Fruit fly (Drosophila melanogaster): ENCODE data around the gene AdipoR.

AdipoR gene

dm6 chr3R:22547585-22548022 lies at the start of gene AdipoR:
Gene AdipoR, minus strand, starts transcription at chr3R:22547846.
- TF ChIP-seq CG7045 (GFP tag; optimal IDR thresholded peaks at IDR 0.05): peak; percentile 26
- TF ChIP-seq CG1620 (GFP tag; optimal IDR thresholded peaks at IDR 0.05): peak; percentile 36
- no peak for TF ChIP-seq Crg-1 (GFP tag; optimal IDR thresholded peaks at IDR 0.05)
- peak; percentile 52 for TF ChIP-seq CG11617 (GFP tag; optimal IDR thresholded peaks at IDR 0.05)
- TF ChIP-seq kay (GFP tag; ENCODE audit: borderline replicate concordance): no peak
- peak; percentile 76 for TF ChIP-seq Mnt (GFP tag; optimal IDR thresholded peaks at IDR 0.05)
- TF ChIP-seq CG12768 (GFP tag; optimal IDR thresholded peaks at IDR 0.05): peak; percentile 17
- TF ChIP-seq tj (GFP tag; optimal IDR thresholded peaks at IDR 0.05): peak; percentile 50
- TF ChIP-seq cic (GFP tag; optimal IDR thresholded peaks at IDR 0.05): peak; percentile 33
- no peak for TF ChIP-seq toe (GFP tag; optimal IDR thresholded peaks at IDR 0.05)
- peak; percentile 48 for TF ChIP-seq Hr96 (GFP tag; optimal IDR thresholded peaks at IDR 0.05)
- peak; percentile 56 for TF ChIP-seq ovo (GFP tag; optimal IDR thresholded peaks at IDR 0.05)
- peak; percentile 60 for TF ChIP-seq bab1 (GFP tag; optimal IDR thresholded peaks at IDR 0.05)
- TF ChIP-seq CG14711 (tag; optimal IDR thresholded peaks at IDR 0.05): no peak

dm6 chr3R:22596450-22596849 lies 48.8 kb upstream of the AdipoR start:
- TF ChIP-seq Hr96 (GFP tag; optimal IDR thresholded peaks at IDR 0.05): no peak

- TF ChIP-seq CG33017 (tag; optimal IDR thresholded peaks at IDR 0.05): no peak
- no peak for TF ChIP-seq Hr96 (GFP tag; optimal IDR thresholded peaks at IDR 0.05)
- TF ChIP-seq CG7045 (GFP tag; optimal IDR thresholded peaks at IDR 0.05): no peak
- TF ChIP-seq Clk (GFP tag; optimal IDR thresholded peaks at IDR 0.05): no peak
These were observed 47.7 kb upstream of the AdipoR start for dm6 chr3R:22595293-22595868.

- TF ChIP-seq tj (GFP tag; optimal IDR thresholded peaks at IDR 0.05) (no peak), toe (GFP tag; optimal IDR thresholded peaks at IDR 0.05) (no peak), cic (GFP tag; optimal IDR thresholded peaks at IDR 0.05) (no peak), cnc (optimal IDR thresholded peaks at IDR 0.05) (no peak), Mnt (GFP tag; optimal IDR thresholded peaks at IDR 0.05) (no peak), CG5204 (GFP tag; optimal IDR thresholded peaks at IDR 0.05) (no peak), pad (GFP tag; optimal IDR thresholded peaks at IDR 0.05) (no peak)
These were observed 46.6 kb upstream of the AdipoR start for dm6 chr3R:22594257-22594656.

dm6 chr3R:22590668-22591275 lies 43.1 kb upstream of the AdipoR start:
- TF ChIP-seq pad (GFP tag; optimal IDR thresholded peaks at IDR 0.05): no peak
- no peak for TF ChIP-seq Clk (GFP tag; optimal IDR thresholded peaks at IDR 0.05)
- TF ChIP-seq toe (GFP tag; optimal IDR thresholded peaks at IDR 0.05): no peak
- no peak for TF ChIP-seq tj (GFP tag; optimal IDR thresholded peaks at IDR 0.05)
- TF ChIP-seq CG5204 (GFP tag; optimal IDR thresholded peaks at IDR 0.05): no peak
- TF ChIP-seq CG7045 (GFP tag; optimal IDR thresholded peaks at IDR 0.05): no peak
- no peak for TF ChIP-seq cic (GFP tag; optimal IDR thresholded peaks at IDR 0.05)
- TF ChIP-seq kay (GFP tag; ENCODE audit: borderline replicate concordance): no peak
- TF ChIP-seq CG12768 (GFP tag; optimal IDR thresholded peaks at IDR 0.05): no peak
- no peak for TF ChIP-seq Crg-1 (GFP tag; optimal IDR thresholded peaks at IDR 0.05)
- TF ChIP-seq Hr96 (GFP tag; optimal IDR thresholded peaks at IDR 0.05): no peak
- no peak for TF ChIP-seq CG11617 (GFP tag; optimal IDR thresholded peaks at IDR 0.05)
- TF ChIP-seq bab1 (GFP tag; optimal IDR thresholded peaks at IDR 0.05): no peak
- TF ChIP-seq CG7101 (tag; optimal IDR thresholded peaks at IDR 0.05): no peak
- no peak for TF ChIP-seq CG33017 (tag; optimal IDR thresholded peaks at IDR 0.05)
- no peak for TF ChIP-seq CG1620 (GFP tag; optimal IDR thresholded peaks at IDR 0.05)
- no peak for TF ChIP-seq CG14711 (tag; optimal IDR thresholded peaks at IDR 0.05)
- TF ChIP-seq Mnt (GFP tag; optimal IDR thresholded peaks at IDR 0.05): no peak
- TF ChIP-seq cnc (optimal IDR thresholded peaks at IDR 0.05): no peak
- TF ChIP-seq ovo (GFP tag; optimal IDR thresholded peaks at IDR 0.05): no peak

dm6 chr3R:22589311-22589710 lies 41.7 kb upstream of the AdipoR start:
- TF ChIP-seq CG7101 (tag; optimal IDR thresholded peaks at IDR 0.05): peak; percentile 80
- TF ChIP-seq Crg-1 (GFP tag; optimal IDR thresholded peaks at IDR 0.05): peak; percentile 64
- TF ChIP-seq Hr96 (GFP tag; optimal IDR thresholded peaks at IDR 0.05): no peak
- peak; percentile 20 for TF ChIP-seq toe (GFP tag; optimal IDR thresholded peaks at IDR 0.05)
- TF ChIP-seq Mnt (GFP tag; optimal IDR thresholded peaks at IDR 0.05): no peak
- peak; percentile 47 for TF ChIP-seq CG11617 (GFP tag; optimal IDR thresholded peaks at IDR 0.05)
- TF ChIP-seq bab1 (GFP tag; optimal IDR thresholded peaks at IDR 0.05): no peak
- no peak for TF ChIP-seq kay (GFP tag; ENCODE audit: borderline replicate concordance)
- TF ChIP-seq cnc (optimal IDR thresholded peaks at IDR 0.05): no peak
- peak; percentile 55 for TF ChIP-seq cic (GFP tag; optimal IDR thresholded peaks at IDR 0.05)
- peak; percentile 25 for TF ChIP-seq tj (GFP tag; optimal IDR thresholded peaks at IDR 0.05)
- no peak for TF ChIP-seq CG5204 (GFP tag; optimal IDR thresholded peaks at IDR 0.05)
- TF ChIP-seq CG12768 (GFP tag; optimal IDR thresholded peaks at IDR 0.05): peak; percentile 44
- peak; percentile 22 for TF ChIP-seq CG1620 (GFP tag; optimal IDR thresholded peaks at IDR 0.05)
- peak; percentile 50 for TF ChIP-seq ovo (GFP tag; optimal IDR thresholded peaks at IDR 0.05)
- peak; percentile 65 for TF ChIP-seq CG7045 (GFP tag; optimal IDR thresholded peaks at IDR 0.05)
- TF ChIP-seq pad (GFP tag; optimal IDR thresholded peaks at IDR 0.05): no peak
- TF ChIP-seq CG14711 (tag; optimal IDR thresholded peaks at IDR 0.05): peak; percentile 47
- peak; percentile 44 for TF ChIP-seq CG33017 (tag; optimal IDR thresholded peaks at IDR 0.05)
- TF ChIP-seq Clk (GFP tag; optimal IDR thresholded peaks at IDR 0.05): no peak
